Worm (Caenorhabditis elegans): ENCODE measurements around the gene clec-231.

clec-231 gene

ce11 chrV:15354648-15355047, 4.1 kb upstream of the clec-231 start, which contains the start of gene C29F3.7 (continued):
- peak; percentile 91 for TF ChIP-seq nhr-48 (tag; optimal IDR thresholded peaks at IDR 0.05)

- no peak for TF ChIP-seq hif-1 (tag; optimal IDR thresholded peaks at IDR 0.05)
Observed at ce11 chrV:15352376-15352775, 1.9 kb upstream of the clec-231 start, which contains the start of gene srx-58. TSS of gene srx-58 (plus strand) at chrV:15352676.

ce11 chrV:15349044-15349443, 1.5 kb downstream of the clec-231 start, which contains the start of gene clec-230:
TSS of gene clec-230 (minus strand) at chrV:15349144.
- TF ChIP-seq nhr-76 (tag; optimal IDR thresholded peaks at IDR 0.05), result no peak
- peak in 1 of 2 experiments; percentile 64 for TF ChIP-seq unc-62 (GFP tag; optimal IDR thresholded peaks at IDR 0.05 in 1 of 2)
- no peak for TF ChIP-seq unc-62 (tag; optimal IDR thresholded peaks at IDR 0.05)

- no peak for TF ChIP-seq F37D6.2 (tag; optimal IDR thresholded peaks at IDR 0.05)
- no peak for TF ChIP-seq dmd-6 (GFP tag; IDR thresholded peaks at IDR 0.05)
- no peak for TF ChIP-seq hif-1 (tag; optimal IDR thresholded peaks at IDR 0.05)
- TF ChIP-seq daf-19 (GFP tag; conservative IDR thresholded peaks at IDR 0.05), result no peak
- TF ChIP-seq T26A8.4 (GFP tag; IDR thresholded peaks at IDR 0.05), result no peak
- no peak for TF ChIP-seq aly-2 (tag; optimal IDR thresholded peaks at IDR 0.05)
- no peak for TF ChIP-seq Y5F2A.4 (GFP tag; optimal IDR thresholded peaks at IDR 0.05)
- no peak for TF ChIP-seq nhr-102 (tag; optimal IDR thresholded peaks at IDR 0.05)
- TF ChIP-seq nhr-42 (GFP tag; IDR thresholded peaks at IDR 0.05), result no peak
- TF ChIP-seq nhr-28 (tag; optimal IDR thresholded peaks at IDR 0.05), result no peak
- TF ChIP-seq Y75B8A.6 (GFP tag; IDR thresholded peaks at IDR 0.05), result no peak
- no peak for TF ChIP-seq ceh-62 (tag; optimal IDR thresholded peaks at IDR 0.05)
- no peak for TF ChIP-seq pha-4 (GFP tag; IDR thresholded peaks at IDR 0.05)
- TF ChIP-seq pha-4 (tag; optimal IDR thresholded peaks at IDR 0.05), result no peak
- no peak for TF ChIP-seq tag-97 (GFP tag; IDR thresholded peaks at IDR 0.05)
- no peak for TF ChIP-seq attf-4 (tag; optimal IDR thresholded peaks at IDR 0.05)
- TF ChIP-seq Y48G9A.11 (GFP tag; IDR thresholded peaks at IDR 0.05), result no peak
- TF ChIP-seq egl-27 (tag; optimal IDR thresholded peaks at IDR 0.05), result no peak
- no peak for TF ChIP-seq dmd-9 (GFP tag; IDR thresholded peaks at IDR 0.05)
- TF ChIP-seq vab-7 (GFP tag; IDR thresholded peaks at IDR 0.05), result no peak
- no peak for TF ChIP-seq daf-16 (GFP tag; optimal IDR thresholded peaks at IDR 0.05)
- TF ChIP-seq daf-16 (tag; optimal IDR thresholded peaks at IDR 0.05), result no peak
Observed at ce11 chrV:15347292-15347691, 3.2 kb downstream of the clec-231 start, which contains the start of gene C29F3.3. TSS of gene C29F3.3 (minus strand) at chrV:15347392.

- TF ChIP-seq mep-1 (tag; optimal IDR thresholded peaks at IDR 0.05) (no peak), ceh-62 (tag; optimal IDR thresholded peaks at IDR 0.05) (no peak), nhr-111 (GFP tag; optimal IDR thresholded peaks at IDR 0.05) (no peak), dmd-8 (GFP tag; IDR thresholded peaks at IDR 0.05) (no peak)
Observed at ce11 chrV:15344481-15344880, 6.0 kb downstream of the clec-231 start, which contains the start of gene wrt-8. TSS of gene wrt-8 (minus strand) at chrV:15344581.

- no peak for TF ChIP-seq ama-1 (optimal IDR thresholded peaks at IDR 0.05)
- peak in 1 of 2 experiments; percentile 24 for TF ChIP-seq unc-62 (GFP tag; optimal IDR thresholded peaks at IDR 0.05 in 1 of 2)
- TF ChIP-seq unc-62 (tag; optimal IDR thresholded peaks at IDR 0.05), result no peak
Observed at ce11 chrV:15341404-15341803, 9.1 kb downstream of the clec-231 start, which contains the start of gene clec-229. TSS of gene clec-229 (minus strand) at chrV:15341504.

ce11 chrV:15339363-15339762, 11.2 kb downstream of the clec-231 start, which contains the start of gene clec-228:
TSS of gene clec-228 (minus strand) at chrV:15339463.
- no peak for TF ChIP-seq lir-3 (tag; optimal IDR thresholded peaks at IDR 0.05)
- no peak for TF ChIP-seq duxl-1 (tag; optimal IDR thresholded peaks at IDR 0.05; ENCODE audit: poor library complexity)
- TF ChIP-seq spr-3 (GFP tag; optimal IDR thresholded peaks at IDR 0.05), result no peak
- TF ChIP-seq fkh-10 (GFP tag; optimal IDR thresholded peaks at IDR 0.05), result no peak
- TF ChIP-seq F44E2.7 (GFP tag; IDR thresholded peaks at IDR 0.05), result no peak
- TF ChIP-seq F10B5.3 (tag; optimal IDR thresholded peaks at IDR 0.05), result no peak
- no peak for TF ChIP-seq madf-5 (GFP tag; IDR thresholded peaks at IDR 0.05)
- TF ChIP-seq snpc-4 (tag; optimal IDR thresholded peaks at IDR 0.05), result no peak
- no peak for TF ChIP-seq hlh-30 (tag; optimal IDR thresholded peaks at IDR 0.05; ENCODE audit: insufficient read depth)
- no peak for TF ChIP-seq daf-16 (GFP tag; optimal IDR thresholded peaks at IDR 0.05)
- TF ChIP-seq daf-16 (tag; optimal IDR thresholded peaks at IDR 0.05), result no peak
- no peak for TF ChIP-seq ctbp-1 (GFP tag; IDR thresholded peaks at IDR 0.05)
- TF ChIP-seq egl-43 (GFP tag; IDR thresholded peaks at IDR 0.05), result no peak
- TF ChIP-seq T20F7.1 (GFP tag; optimal IDR thresholded peaks at IDR 0.05), result no peak

Data from whole organism, L4 larva.